Worm (Caenorhabditis elegans): ENCODE measurements around the gene dhs-12.

The dhs-12 gene

ce11 chrIV:10194345-10194744 lies 52.1 kb downstream of the dhs-12 start, which contains the start of gene ptrg-1:
TSS of gene ptrg-1 (minus strand) at chrIV:10194445.
- TF ChIP-seq lin-15B (tag; optimal IDR thresholded peaks at IDR 0.05) (no peak), ztf-11 (tag; optimal IDR thresholded peaks at IDR 0.05) (no peak), lin-13 (GFP tag; optimal IDR thresholded peaks at IDR 0.05) (no peak), elt-2 (tag; optimal IDR thresholded peaks at IDR 0.05) (no peak), ceh-63 (GFP tag; optimal IDR thresholded peaks at IDR 0.05) (no peak), nhr-11 (tag; optimal IDR thresholded peaks at IDR 0.05) (no peak), elt-3 (tag; optimal IDR thresholded peaks at IDR 0.05) (no peak), zip-4 (GFP tag; optimal IDR thresholded peaks at IDR 0.05) (no peak), blmp-1 (tag; optimal IDR thresholded peaks at IDR 0.05) (no peak), fos-1 (tag; optimal IDR thresholded peaks at IDR 0.05) (no peak)
